Fruit fly (Drosophila melanogaster): ENCODE data around the gene gcm2.

Gene gcm2

DNA sequence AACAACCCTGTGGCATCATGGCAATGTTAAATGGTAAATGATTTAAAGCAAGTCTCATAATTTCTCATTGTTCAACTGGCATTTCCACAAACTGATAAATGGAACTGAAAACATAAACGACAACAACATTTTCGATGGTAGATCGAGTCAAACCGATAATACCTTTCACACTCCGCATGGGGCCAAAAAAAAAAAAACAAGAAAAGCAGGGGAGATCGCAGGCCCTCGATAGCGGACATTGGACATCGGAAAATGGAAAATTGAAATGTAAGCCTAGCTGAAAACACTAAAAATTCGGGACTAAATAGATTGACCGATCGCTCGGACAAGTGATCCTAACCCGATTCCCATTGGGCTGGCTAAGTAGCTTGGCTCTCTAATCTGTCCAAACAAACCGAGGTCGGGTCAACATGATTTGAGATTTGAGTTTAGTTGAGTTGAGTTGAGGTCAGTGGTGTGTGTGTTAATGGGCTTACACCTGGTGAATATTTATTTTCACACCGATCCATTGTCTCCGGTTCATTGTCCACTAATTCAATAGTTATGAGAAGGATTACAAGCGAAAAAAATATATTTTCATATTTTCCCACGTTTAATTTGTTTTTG, 24.2 kb upstream of the gcm2 start:
- TF ChIP-seq CG17801 (GFP tag; optimal IDR thresholded peaks at IDR 0.05; ENCODE audit: partially characterized antibody): no peak

DNA sequence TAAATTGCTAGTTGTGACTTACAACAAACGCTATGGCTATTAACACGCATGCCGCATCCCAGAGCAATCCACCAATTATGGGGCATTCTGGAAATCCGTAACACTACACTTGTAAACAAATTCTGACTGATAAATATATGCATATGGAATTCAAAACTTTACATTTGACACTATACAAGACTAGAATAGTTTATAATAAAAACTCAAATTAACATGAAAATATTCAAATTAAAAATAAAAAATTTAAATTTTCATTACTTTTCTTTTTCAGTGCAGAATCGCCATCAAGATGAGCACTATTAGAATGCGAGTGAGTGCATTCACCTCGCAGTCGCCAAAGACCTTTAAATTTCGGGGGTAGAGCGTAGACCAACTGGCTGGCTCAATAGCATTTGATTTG, 22.4 kb upstream of the gcm2 start:
- TF ChIP-seq CG17801 (GFP tag; optimal IDR thresholded peaks at IDR 0.05; ENCODE audit: partially characterized antibody): no peak

DNA sequence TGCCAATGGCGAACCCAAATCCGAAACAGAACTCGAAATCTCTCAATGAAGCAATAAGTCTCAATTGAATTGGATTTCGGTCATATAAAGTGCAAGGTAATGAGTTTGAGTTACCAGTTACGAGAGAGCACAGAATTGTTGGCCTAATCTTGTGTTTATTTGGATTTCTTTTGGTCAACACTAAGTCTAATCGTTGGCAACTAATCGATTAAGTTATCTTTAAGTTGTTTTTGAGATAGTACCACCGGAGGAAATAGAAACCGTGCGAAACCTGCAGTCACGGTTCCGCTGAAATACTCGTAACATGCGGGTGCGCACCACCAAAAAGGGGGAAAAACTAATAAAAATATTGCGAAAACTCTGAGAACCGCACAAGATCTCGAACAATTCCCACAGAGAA, 19.2 kb upstream of the gcm2 start, which contains the start of gene CG3841:
CG3841 (plus strand) TSS at position 301 of the 400 bp plus-strand sequence.
- no peak for TF ChIP-seq CG17801 (GFP tag; optimal IDR thresholded peaks at IDR 0.05; ENCODE audit: partially characterized antibody)

DNA sequence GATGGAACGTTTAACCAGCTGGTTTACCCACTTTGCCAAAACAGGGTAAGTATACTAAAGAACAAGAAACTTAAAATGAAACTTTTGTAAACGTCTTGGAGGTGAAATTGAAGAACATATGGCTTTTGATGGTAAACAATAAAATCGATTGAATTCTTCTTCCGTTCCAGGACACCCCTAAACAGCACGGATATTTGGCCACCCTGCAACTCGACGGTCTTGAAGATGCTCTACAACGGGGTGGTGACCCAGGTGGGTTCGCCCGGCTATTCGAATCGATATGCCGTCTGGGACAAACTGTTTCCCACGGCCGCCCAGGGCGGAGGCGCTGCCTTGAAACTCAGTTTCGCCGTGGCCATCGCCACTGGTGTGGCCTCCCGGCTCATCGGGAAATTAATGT, 17.2 kb upstream of the gcm2 start:
- TF ChIP-seq CG17801 (GFP tag; optimal IDR thresholded peaks at IDR 0.05; ENCODE audit: partially characterized antibody): no peak

DNA sequence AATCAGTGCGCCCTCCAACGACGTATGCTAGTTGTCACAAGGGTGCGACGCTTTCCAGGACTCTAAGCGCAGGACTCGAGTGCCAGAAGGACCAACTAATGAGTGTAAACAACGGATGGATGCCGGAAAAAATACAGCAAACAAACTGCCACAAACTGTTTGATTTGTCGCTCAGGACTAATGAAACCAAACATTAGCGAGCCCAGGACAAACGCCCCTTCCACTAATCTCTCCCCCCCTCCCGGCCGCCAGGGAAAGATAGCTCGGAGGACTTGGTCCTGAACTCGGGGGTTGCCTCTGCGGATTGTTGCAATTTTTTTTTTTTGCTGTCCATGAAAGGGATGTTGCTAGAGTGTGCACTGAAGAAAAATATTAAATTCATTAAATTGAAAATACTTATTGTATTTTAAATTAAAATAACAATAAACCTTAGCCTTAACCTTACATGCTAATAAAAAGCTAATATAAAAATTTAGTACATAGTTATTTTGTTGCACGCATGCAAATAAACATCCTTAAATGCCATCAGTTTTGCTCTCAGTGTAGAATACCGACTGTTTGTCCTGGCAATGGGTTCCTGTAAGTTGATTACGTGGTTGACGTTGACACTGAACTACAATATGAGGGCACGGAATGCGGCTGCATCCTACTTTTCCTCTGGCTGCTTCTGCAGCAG, 13.6 kb upstream of the gcm2 start:
- TF ChIP-seq CG17801 (GFP tag; optimal IDR thresholded peaks at IDR 0.05; ENCODE audit: partially characterized antibody): no peak

DNA sequence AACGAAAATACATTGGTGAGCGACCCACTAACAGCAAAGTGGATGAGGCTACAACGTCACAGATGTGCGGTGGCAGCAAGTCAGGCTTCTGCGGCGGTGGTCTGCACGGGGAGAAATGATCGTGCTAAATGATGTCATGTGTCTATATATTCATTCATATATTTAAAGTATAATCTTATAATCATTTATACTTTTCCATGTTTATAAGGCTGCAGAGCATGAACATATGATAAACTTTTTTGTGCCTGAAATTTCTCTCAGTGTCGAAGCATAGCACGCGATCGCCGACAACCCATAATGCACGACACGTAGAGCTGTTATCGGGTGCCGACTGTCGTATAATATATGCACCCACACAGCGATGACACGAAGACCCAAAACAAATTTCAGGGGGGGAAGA, 10.0 kb upstream of the gcm2 start:
- TF ChIP-seq CG17801 (GFP tag; optimal IDR thresholded peaks at IDR 0.05; ENCODE audit: partially characterized antibody): no peak

DNA sequence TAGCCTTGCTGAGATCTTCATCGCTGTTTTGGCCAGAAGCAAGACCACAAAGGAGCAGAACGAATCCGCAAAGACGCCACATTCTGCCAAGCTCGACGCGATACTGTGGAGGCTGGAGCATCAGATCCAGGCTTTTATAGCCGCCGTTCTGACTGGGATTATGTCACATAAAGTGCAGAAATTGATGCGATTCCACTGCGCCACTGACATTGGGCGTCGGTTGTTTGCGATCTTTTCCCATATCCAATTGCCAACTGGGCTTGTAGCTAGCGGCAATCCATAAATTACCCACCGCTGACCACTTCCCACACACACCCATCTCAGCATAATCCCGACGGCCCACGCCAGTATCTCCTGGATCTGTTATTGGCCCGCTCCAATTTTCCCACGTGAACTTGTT, 7.6 kb upstream of the gcm2 start, which contains the start of gene CG4382:
CG4382 (minus strand) TSS at position 101 of the 400 bp plus-strand sequence.
- no peak for TF ChIP-seq CG17801 (GFP tag; optimal IDR thresholded peaks at IDR 0.05; ENCODE audit: partially characterized antibody)

DNA sequence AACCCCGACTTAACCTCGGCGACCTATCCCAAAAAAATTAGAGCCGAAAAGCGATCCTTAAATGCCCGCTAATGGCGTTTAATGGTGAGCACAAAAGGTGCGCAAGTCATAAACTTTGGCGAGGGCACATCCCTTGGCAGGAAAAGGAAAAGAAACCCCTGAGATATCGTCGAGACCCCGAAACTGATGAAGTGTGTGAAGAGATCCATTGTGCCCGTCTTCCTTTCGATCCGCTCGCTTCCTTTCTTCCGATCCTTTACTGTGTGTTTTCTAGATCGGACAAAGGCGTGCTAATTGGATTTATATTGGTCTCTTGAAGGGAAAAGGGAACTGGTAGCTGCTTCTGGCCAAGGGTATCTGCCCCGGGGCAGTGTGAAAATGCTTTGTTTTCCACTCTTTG, 7.1 kb upstream of the gcm2 start:
- TF ChIP-seq CG17801 (GFP tag; optimal IDR thresholded peaks at IDR 0.05; ENCODE audit: partially characterized antibody): no peak

DNA sequence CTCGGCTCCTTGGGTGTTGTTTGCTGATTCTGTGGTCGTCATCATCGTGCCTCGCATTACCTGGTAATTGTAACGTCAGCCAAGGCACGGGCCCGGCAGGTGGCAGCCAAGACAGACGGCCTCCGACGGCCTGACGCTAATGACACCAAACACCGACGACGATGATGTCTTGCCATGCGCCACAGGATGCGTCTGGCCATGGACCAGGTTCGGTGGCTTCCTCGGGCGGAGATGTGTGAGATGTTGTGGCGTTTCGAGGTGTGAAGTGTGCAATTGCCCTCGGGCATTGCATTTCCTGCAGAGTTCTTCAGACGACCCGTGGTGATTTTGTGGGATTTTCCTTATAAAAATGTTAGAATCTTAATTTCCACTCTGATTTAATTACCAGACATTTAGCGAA, 6.3 kb upstream of the gcm2 start:
- TF ChIP-seq CG17801 (GFP tag; optimal IDR thresholded peaks at IDR 0.05; ENCODE audit: partially characterized antibody): no peak

DNA sequence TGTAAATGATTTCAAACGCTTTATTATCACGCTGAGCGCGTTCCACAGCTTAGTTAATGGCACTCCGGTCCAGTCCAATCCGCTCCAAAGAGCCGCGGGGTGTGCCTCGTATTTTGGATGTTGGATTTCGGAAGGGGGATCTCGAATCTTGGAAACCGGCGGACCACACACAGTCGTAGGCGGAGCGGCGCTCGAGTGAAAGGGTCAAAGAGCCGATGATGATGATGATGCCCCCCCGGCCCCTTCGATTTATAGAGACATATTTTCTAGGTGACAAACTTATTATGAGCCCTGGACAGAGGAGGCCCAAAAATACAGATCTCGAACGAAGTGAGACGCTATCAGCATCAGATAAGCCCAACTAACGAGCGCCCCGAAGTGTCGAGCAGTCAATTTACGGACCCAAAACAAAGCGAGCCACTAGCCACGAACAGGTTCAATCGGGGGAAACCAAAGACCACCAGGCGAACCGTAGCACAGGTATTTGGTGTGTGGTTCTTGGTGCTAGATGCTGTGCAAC, 1.0 kb downstream of the gcm2 start:
- TF ChIP-seq CG17801 (GFP tag; optimal IDR thresholded peaks at IDR 0.05; ENCODE audit: partially characterized antibody): no peak

DNA sequence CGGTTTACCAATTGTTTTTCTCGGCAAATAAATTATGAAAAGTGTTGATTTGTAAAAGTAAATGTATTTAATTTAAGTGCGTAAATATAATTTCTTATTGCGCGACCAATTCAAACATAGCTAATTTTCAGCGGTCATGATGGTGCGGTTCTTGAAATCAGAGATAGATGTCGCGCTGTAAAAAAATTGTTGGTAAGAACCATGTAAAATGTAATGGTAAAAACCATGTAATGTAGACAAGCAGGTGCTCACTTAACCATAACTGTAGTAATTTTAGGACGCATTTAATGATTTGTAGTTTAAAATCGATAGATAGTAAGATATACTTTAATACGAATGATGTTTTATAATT, 4.3 kb downstream of the gcm2 start:
- no peak for TF ChIP-seq CG17801 (GFP tag; optimal IDR thresholded peaks at IDR 0.05; ENCODE audit: partially characterized antibody)

DNA sequence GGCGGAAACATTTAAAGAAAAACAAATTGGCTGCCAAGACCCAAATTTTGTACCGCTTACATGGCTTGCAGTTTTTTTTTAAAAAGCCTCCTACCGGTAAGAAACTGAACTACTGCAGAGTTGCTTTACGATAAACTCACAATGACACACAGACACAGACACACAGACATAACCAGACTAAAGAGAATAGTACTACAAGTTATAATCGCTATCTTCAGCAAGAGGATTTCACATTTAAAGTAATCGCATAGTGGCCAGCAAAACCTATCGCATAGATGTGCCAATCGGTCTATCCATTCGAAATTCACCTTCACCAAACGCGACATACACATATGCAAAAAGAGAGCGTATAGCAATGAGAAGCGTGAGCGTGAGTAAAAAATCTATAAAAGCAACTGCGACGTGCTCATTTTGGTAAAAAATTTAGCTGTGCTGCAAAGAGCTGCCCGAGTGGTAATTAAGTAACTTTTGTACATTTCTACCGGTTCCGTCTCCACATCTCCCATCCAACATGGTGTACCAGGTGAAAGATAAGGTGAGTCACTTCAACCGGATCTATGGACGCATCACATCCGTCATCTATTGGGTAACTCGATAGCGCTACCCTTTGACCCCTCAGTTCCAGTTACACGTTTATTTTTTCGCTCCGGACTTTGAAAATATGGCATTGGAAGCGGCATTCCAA, 4.8 kb downstream of the gcm2 start, which contains the start of gene Trx2:
Trx2 (plus strand) TSS at position 161 of the 685 bp plus-strand sequence.
- TF ChIP-seq CG17801 (GFP tag; optimal IDR thresholded peaks at IDR 0.05; ENCODE audit: partially characterized antibody): peak; percentile 36

DNA sequence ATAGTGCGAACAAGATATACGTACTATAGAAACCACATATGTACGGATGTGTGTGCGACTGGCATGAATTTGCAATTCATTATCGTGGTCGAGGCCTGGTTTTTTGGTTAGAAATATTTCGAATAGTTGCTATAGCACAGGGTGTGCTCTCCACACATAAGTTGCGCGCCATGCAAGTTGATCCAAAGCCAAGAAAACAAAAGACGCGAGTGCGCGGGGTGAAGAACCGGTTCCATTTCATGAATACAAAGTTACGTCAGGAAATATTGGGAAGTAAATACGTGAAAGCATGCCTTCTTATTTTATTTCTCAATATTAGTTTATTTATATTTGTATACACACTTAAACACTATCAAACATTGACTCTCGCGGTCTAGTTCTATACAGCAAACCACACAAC, 5.6 kb downstream of the gcm2 start:
- no peak for TF ChIP-seq CG17801 (GFP tag; optimal IDR thresholded peaks at IDR 0.05; ENCODE audit: partially characterized antibody)

DNA sequence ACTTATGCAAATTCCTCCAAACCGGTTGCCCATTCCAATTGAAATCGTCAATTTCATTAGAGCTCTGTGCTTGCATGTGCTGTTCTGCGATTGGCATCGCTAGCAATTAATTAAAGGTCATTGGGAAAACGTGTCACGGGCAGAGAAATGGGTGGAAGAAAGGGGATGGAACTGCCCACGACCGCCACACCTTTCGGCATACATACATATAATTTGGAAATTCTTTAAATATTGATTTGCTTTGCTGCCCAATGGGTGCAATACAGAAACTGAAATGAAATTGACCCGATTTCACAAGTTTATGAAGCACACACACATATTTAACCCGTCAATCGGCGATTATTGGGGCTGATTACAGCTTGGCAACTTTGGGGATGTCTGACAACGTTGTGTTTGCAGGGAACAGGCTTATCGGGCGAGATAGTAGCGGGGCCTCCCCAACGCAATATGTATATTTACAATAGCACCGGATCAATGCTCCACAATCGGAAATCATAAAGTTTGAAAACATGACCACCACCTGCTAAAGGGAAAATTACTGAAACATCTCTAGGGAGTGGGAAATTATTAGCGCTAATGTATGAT, 6.4 kb downstream of the gcm2 start:
- no peak for TF ChIP-seq CG17801 (GFP tag; optimal IDR thresholded peaks at IDR 0.05; ENCODE audit: partially characterized antibody)

DNA sequence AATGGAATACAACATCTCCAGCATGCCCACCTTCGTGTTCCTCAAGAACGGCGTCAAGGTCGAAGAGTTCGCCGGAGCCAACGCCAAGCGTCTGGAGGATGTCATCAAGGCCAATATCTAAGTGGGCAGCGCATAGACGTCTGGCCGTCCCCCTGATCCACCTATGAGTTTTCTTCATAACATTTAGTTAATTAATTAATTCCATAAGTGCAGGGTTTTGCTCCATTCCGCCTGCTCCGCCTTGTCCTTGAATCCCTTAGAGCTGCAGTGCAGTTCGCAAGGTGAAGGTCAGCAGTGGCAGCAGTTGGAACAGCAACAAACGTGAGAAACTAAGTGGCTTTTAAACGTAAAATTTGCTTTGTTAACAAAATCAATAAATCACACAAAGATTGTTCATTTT, 7.2 kb downstream of the gcm2 start:
- TF ChIP-seq CG17801 (GFP tag; optimal IDR thresholded peaks at IDR 0.05; ENCODE audit: partially characterized antibody): no peak
